Worm (Caenorhabditis elegans) whole organism, early embryonic: ENCODE measurements around the gene lelo-1.

Source experiments
- B0310.2 ChIP-seq: sonication (generic microtip); optimal IDR thresholded peaks from 2 replicates; lab custom pipeline; 2016; ENCODE audit warnings: mild to moderate bottlenecking, missing genetic modification characterization, missing compliant biosample characterization
- F13C5.2 ChIP-seq: sonication (generic microtip); optimal IDR thresholded peaks from 2 replicates; lab custom pipeline; 2017; ENCODE audit warnings: mild to moderate bottlenecking, missing genetic modification characterization, inconsistent platforms, missing compliant biosample characterization
- aly-1 ChIP-seq: sonication (generic microtip); optimal IDR thresholded peaks from 2 replicates; lab custom pipeline; 2016; ENCODE audit warnings: missing genetic modification characterization, missing compliant biosample characterization
- ama-1 ChIP-seq: fragments of 150-350 bp; optimal IDR thresholded peaks from 2 replicates; lab custom pipeline; 2014
- ceh-13 ChIP-seq: fragments of 200-800 bp; sonication (Bioruptor generic); optimal IDR thresholded peaks from 2 replicates; lab custom pipeline; 2018; ENCODE audit warnings: mild to moderate bottlenecking, missing genetic modification characterization, missing compliant biosample characterization
- ceh-36 ChIP-seq: sonication (generic microtip); optimal IDR thresholded peaks from 2 replicates; lab custom pipeline; 2016; ENCODE audit warnings: missing genetic modification characterization, inconsistent platforms, missing compliant biosample characterization
- ets-7 ChIP-seq: sonication (generic microtip); optimal IDR thresholded peaks from 2 replicates; lab custom pipeline; 2016; ENCODE audit warnings: missing genotype, missing genetic modification characterization, missing compliant biosample characterization
- flt-1 ChIP-seq: fragments of 200-800 bp; sonication (Bioruptor generic); IDR thresholded peaks from 2 replicates; pipeline ENCODE4 v1.3.6; 2022; ENCODE audit warnings: missing genetic modification characterization, missing compliant biosample characterization
- hmbx-1 ChIP-seq: sonication (generic microtip); optimal IDR thresholded peaks from 2 replicates; lab custom pipeline; 2016; ENCODE audit warnings: mild to moderate bottlenecking, missing genetic modification characterization, missing compliant biosample characterization
- hmg-4 ChIP-seq: fragments of 200-800 bp; sonication (Bioruptor generic); optimal IDR thresholded peaks from 2 replicates; lab custom pipeline; 2018; ENCODE audit warnings: mild to moderate bottlenecking, missing genetic modification characterization, missing compliant biosample characterization
- hnd-1 ChIP-seq: sonication (generic microtip); optimal IDR thresholded peaks from 2 replicates; lab custom pipeline; 2016; ENCODE audit warnings: missing genetic modification characterization, missing compliant biosample characterization
- pes-1 ChIP-seq: fragments of 200-800 bp; sonication (Bioruptor generic); IDR thresholded peaks from 2 replicates; pipeline ENCODE4 v1.3.6; 2022; ENCODE audit warnings: missing genetic modification reagents, missing genetic modification characterization, missing compliant biosample characterization
- scrt-1 ChIP-seq: fragments of 200-800 bp; sonication (Bioruptor generic); IDR thresholded peaks from 2 replicates; pipeline ENCODE4 v1.3.6; 2022; ENCODE audit warnings: missing genetic modification characterization, missing compliant biosample characterization
- sea-1 ChIP-seq: fragments of 200-800 bp; sonication (Bioruptor generic); conservative IDR thresholded peaks from 2 replicates; pipeline ENCODE4 v1.3.6; 2022; ENCODE audit warnings: missing genetic modification characterization, missing compliant biosample characterization
- tbx-11 ChIP-seq: fragments of 200-800 bp; sonication (Bioruptor generic); IDR thresholded peaks from 2 replicates; pipeline ENCODE4 v1.3.6; 2022; ENCODE audit warnings: missing genetic modification characterization, missing compliant biosample characterization
- tbx-37 ChIP-seq: fragments of 200-800 bp; sonication (Bioruptor generic); conservative IDR thresholded peaks from 2 replicates; pipeline ENCODE4 v1.3.6; 2022; ENCODE audit warnings: missing genetic modification reagents, missing genetic modification characterization, missing compliant biosample characterization
- tra-4 ChIP-seq: sonication (generic microtip); optimal IDR thresholded peaks from 2 replicates; lab custom pipeline; 2017; ENCODE audit warnings: missing genetic modification characterization, missing compliant biosample characterization

The lelo-1 gene

DNA sequence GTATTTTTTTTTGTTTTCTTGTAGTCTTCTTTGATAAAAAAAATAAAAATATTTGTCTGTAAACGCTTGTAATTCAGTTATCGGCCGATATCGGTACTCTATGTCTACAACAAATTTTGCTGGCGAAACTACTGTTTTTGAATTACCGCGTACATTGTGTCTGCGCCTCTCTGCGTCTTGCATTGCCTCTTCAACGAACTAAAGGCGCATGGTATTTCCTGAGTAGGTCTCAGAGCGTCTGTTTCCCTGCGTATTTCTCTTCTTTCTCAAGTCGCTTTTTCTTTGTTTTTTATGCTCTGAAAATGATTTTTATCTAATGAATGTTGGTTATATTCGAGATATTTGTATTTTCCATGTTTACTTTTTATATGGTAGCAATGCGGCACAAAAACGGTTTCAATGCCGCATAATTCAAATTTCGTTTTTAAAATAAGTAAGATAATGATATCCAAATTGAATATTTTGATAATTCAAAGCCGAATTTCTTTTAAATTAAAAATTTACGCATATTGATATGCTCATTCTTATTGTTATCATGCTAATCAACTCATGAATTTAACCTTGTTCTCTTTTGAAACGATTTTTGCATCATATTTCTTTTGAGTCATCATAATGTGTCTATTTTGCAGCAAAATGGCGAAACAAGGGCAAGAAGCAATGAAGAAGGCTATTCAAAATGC lies 4.8 kb downstream of the lelo-1 start, which contains the start of gene phb-2:
phb-2 (plus strand) TSS at position 630 of the 680 bp plus-strand sequence.
- TF ChIP-seq aly-1 (tag; lab: Kevin White, UChicago) (peak; percentile 7), ets-7 (no peak), F13C5.2 (tag; lab: Kevin White, UChicago) (peak; percentile 39), tbx-37 (GFP tag; lab: Robert Waterston, UW) (no peak)

DNA sequence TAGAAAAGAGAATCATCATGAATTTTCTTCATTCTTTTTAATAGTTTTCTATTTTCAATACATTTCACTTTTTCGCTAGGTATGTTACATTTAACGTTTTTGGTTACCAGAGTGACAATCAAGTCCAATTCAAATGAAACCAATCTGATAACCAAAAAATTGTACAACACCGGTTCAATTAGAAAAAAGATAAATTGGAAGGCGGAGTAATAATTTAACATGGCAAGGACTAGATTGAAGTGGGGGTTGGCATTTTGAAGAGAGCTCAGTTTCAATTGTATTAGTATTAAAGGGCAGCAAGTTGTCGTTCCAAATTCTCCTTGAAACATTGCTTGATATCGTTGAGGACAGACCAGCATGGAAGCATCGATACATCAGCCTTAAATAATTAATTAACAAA lies 6.6 kb downstream of the lelo-1 start:
- TF ChIP-seq sea-1 (GFP tag; lab: Robert Waterston, UW) (no peak), flt-1 (GFP tag; lab: Robert Waterston, UW) (no peak), ceh-13 (GFP tag; lab: Kevin White, UChicago) (no peak), B0310.2 (tag; lab: Kevin White, UChicago) (no peak), aly-1 (tag; lab: Kevin White, UChicago) (no peak)

DNA sequence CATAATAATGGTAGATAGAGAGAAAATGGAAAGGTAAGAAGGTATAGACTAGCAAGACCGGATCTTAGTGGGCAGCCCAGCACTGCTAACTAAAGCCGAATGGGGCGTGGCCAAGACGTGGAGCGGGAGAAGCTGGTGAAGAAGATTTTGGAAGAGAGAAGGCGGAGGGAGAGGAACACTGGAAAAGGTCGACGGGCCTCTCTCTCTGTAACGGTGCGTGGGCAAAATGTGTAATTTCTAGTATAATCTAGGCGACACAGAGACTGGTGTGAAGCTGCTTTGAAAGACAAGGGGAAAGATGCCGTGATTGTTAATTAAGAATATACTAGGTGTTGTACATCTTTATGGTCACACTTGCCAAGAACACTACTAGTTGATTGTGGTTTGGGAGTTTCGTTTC lies 9.9 kb downstream of the lelo-1 start, which contains the start of gene F13H8.5:
F13H8.5 (minus strand) TSS at position 101 of the 400 bp plus-strand sequence.
- TF ChIP-seq tbx-11 (GFP tag; lab: Robert Waterston, UW) (no peak), ceh-36 (tag; lab: Kevin White, UChicago) (no peak), pes-1 (GFP tag; lab: Robert Waterston, UW) (no peak), ceh-13 (GFP tag; lab: Kevin White, UChicago) (no peak), sea-1 (GFP tag; lab: Robert Waterston, UW) (no peak), hmbx-1 (tag; lab: Kevin White, UChicago) (no peak), tbx-37 (GFP tag; lab: Robert Waterston, UW) (no peak), ets-7 (no peak)

DNA sequence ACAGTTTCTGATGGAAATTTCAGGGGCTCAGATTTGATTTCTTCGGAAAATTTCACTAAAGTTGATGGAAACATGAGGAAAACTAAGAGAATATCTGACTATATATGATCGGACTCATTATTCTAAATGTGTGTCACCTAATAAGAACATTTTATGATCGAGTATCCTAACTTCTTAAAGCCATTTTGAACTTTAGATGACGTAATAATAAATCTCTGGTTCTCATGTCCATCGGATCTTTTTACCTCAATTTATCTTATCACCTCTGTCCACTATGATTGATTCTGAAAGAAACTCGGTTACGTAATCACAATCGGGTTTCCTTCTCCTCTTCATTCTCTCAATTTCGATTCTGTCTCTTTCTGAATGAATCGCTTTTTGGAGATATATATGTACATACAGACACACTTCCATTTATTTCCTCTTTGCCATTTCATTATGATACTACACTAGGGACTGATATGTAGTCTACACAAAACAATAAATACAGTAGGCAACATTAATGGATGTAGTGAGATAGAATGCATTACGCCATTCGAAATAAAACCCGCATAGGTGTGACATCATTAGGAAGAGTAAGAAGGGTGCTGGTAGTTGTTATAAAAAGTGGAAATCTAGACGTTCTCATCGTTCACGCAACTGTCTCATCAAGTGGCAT lies 11.2 kb downstream of the lelo-1 start:
- TF ChIP-seq hmbx-1 (tag; lab: Kevin White, UChicago) (no peak), flt-1 (GFP tag; lab: Robert Waterston, UW) (no peak), pes-1 (GFP tag; lab: Robert Waterston, UW) (no peak), ets-7 (no peak), F13C5.2 (tag; lab: Kevin White, UChicago) (no peak), hnd-1 (tag; lab: Kevin White, UChicago) (no peak), tbx-11 (GFP tag; lab: Robert Waterston, UW) (no peak), tra-4 (tag; lab: Kevin White, UChicago) (no peak), scrt-1 (GFP tag; lab: Robert Waterston, UW) (no peak)

DNA sequence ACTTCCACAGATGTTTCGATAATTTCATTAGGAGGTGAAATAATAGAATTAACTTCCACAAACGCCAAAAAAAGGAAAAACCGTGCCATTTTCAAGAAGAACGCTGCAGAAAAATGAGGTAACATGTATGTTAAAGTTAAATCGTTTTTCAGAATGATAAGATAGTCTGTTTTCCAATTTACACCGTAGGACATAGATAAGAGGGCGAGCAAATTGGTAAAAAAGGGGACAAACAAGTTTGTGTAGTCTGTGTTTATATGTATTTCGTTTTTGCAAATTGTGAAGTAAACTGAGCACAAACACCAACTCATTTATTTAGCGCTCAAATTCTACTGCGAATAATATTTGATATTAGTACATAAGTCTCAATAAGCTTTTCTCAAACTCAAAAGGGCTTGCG lies 13.7 kb downstream of the lelo-1 start, which contains the start of gene F13H8.11:
F13H8.11 (minus strand) TSS at position 155 of the 400 bp plus-strand sequence.
- TF ChIP-seq ceh-36 (tag; lab: Kevin White, UChicago), result no peak
- no peak for TF ChIP-seq B0310.2 (tag; lab: Kevin White, UChicago)
- TF ChIP-seq pes-1 (GFP tag; lab: Robert Waterston, UW), result no peak
- TF ChIP-seq hmbx-1 (tag; lab: Kevin White, UChicago), result no peak
- no peak for TF ChIP-seq ets-7
- no peak for TF ChIP-seq hmg-4 (GFP tag; lab: Kevin White, UChicago)
- no peak for TF ChIP-seq F13C5.2 (tag; lab: Kevin White, UChicago)

DNA sequence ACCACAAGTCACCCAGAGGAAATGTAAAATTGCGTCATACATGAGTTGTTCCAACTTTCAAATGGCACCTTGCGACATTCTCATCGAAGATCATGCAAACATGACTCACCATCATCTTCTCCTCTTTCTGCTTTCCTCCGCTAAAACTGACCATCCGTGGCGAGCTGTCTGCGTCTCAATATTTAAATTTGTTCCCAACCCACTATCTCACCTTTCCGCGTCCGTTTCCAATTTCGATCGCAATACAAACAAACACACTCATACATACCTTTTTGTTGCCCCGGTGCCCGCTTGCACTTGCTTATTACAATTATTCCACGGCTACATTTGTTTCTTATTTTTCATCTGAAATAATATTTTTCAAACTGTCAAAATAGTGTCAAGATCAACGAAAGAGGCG lies 14.5 kb downstream of the lelo-1 start, which contains the start of gene nmgp-1:
nmgp-1 (plus strand) TSS at position 174 of the 400 bp plus-strand sequence.
- TF ChIP-seq flt-1 (GFP tag; lab: Robert Waterston, UW) (no peak), tbx-37 (GFP tag; lab: Robert Waterston, UW) (no peak), hnd-1 (tag; lab: Kevin White, UChicago) (no peak), ets-7 (no peak), ceh-13 (GFP tag; lab: Kevin White, UChicago) (no peak), hmbx-1 (tag; lab: Kevin White, UChicago) (no peak), pes-1 (GFP tag; lab: Robert Waterston, UW) (no peak), aly-1 (tag; lab: Kevin White, UChicago) (no peak), ama-1 (lab: Kevin White, UChicago) (no peak), F13C5.2 (tag; lab: Kevin White, UChicago) (no peak), tra-4 (tag; lab: Kevin White, UChicago) (no peak), B0310.2 (tag; lab: Kevin White, UChicago) (no peak), scrt-1 (GFP tag; lab: Robert Waterston, UW) (no peak), sea-1 (GFP tag; lab: Robert Waterston, UW) (no peak)

DNA sequence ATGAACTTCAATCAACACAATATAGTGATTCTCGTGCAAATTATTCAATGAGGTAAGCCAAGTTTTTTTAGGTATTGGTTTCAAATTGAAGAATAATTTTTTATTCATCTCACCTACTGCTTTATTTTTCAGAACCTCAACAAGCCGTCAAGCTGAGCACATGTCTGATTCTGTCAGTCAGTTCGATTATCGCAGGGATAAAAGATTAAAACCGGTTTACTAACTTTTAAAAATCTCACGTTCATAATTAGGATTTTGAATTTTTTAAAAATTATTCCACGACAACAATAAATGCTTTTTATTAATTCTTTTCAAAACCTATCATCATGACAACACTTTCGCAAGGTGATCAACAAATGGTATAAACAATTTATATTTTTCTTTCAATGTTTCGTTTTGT lies 16.1 kb downstream of the lelo-1 start, which contains the start of gene F13H8.12:
F13H8.12 (plus strand) TSS at position 301 of the 400 bp plus-strand sequence.
- no peak for TF ChIP-seq scrt-1 (GFP tag; lab: Robert Waterston, UW)
- no peak for TF ChIP-seq aly-1 (tag; lab: Kevin White, UChicago)
- TF ChIP-seq hmg-4 (GFP tag; lab: Kevin White, UChicago), result no peak
- no peak for TF ChIP-seq pes-1 (GFP tag; lab: Robert Waterston, UW)

DNA sequence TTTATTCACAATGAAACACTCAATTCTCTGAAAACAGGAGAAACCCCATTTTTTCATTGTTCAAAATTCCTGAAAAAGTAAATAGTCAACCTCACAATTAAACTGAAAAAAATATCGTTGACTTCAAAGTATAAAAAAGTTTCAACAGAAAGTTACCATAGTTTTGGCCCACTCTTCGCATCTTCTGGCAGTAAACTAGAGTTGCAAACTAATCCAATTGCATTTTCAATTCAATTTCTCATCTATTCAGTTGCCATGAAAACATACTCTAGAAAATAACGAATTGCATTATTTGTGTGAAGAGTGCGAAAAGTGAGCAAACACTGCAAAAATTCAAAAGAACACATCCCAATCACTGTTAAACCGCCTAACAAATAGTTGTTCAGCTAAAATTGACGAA lies 17.5 kb downstream of the lelo-1 start, which contains the start of gene F13H8.3:
F13H8.3 (plus strand) TSS at position 301 of the 400 bp plus-strand sequence.
- TF ChIP-seq ama-1 (lab: Kevin White, UChicago), result no peak
- no peak for TF ChIP-seq ceh-13 (GFP tag; lab: Kevin White, UChicago)
- no peak for TF ChIP-seq sea-1 (GFP tag; lab: Robert Waterston, UW)
- TF ChIP-seq aly-1 (tag; lab: Kevin White, UChicago), result no peak
- TF ChIP-seq flt-1 (GFP tag; lab: Robert Waterston, UW), result no peak
- TF ChIP-seq ceh-36 (tag; lab: Kevin White, UChicago), result no peak
- TF ChIP-seq pes-1 (GFP tag; lab: Robert Waterston, UW), result no peak
- no peak for TF ChIP-seq scrt-1 (GFP tag; lab: Robert Waterston, UW)
- no peak for TF ChIP-seq tbx-37 (GFP tag; lab: Robert Waterston, UW)
- no peak for TF ChIP-seq hmg-4 (GFP tag; lab: Kevin White, UChicago)
- TF ChIP-seq B0310.2 (tag; lab: Kevin White, UChicago), result no peak
- no peak for TF ChIP-seq tra-4 (tag; lab: Kevin White, UChicago)
- no peak for TF ChIP-seq ets-7
- no peak for TF ChIP-seq F13C5.2 (tag; lab: Kevin White, UChicago)
